Worm (Caenorhabditis elegans): ENCODE results near the gene Y51A2D.13.

Y51A2D.13 gene

ce11 chrV:18613164-18613563 lies 33.6 kb upstream of the Y51A2D.13 start:
- TF ChIP-seq nhr-11 (tag; optimal IDR thresholded peaks at IDR 0.05) (no peak), mdl-1 (tag; optimal IDR thresholded peaks at IDR 0.05) (no peak), unc-39 (tag; optimal IDR thresholded peaks at IDR 0.05) (no peak), lin-11 (tag; optimal IDR thresholded peaks at IDR 0.05) (no peak), nhr-23 (tag; optimal IDR thresholded peaks at IDR 0.05) (no peak), elt-1 (tag; optimal IDR thresholded peaks at IDR 0.05) (no peak), nhr-21 (tag; optimal IDR thresholded peaks at IDR 0.05) (no peak), mbf-1 (tag; optimal IDR thresholded peaks at IDR 0.05) (no peak), F13H6.1 (tag; optimal IDR thresholded peaks at IDR 0.05) (no peak), nhr-237 (tag; optimal IDR thresholded peaks at IDR 0.05) (no peak), peb-1 (tag; optimal IDR thresholded peaks at IDR 0.05) (no peak), nhr-25 (tag; optimal IDR thresholded peaks at IDR 0.05) (no peak)

ce11 chrV:18605510-18605909 lies 25.9 kb upstream of the Y51A2D.13 start:
- TF ChIP-seq aly-2 (tag; optimal IDR thresholded peaks at IDR 0.05), result no peak
- no peak for TF ChIP-seq skn-1 (tag; optimal IDR thresholded peaks at IDR 0.05)
- TF ChIP-seq egl-27 (tag; optimal IDR thresholded peaks at IDR 0.05), result no peak
- no peak for TF ChIP-seq elt-1 (tag; optimal IDR thresholded peaks at IDR 0.05)
- TF ChIP-seq R02D3.7 (tag; optimal IDR thresholded peaks at IDR 0.05), result no peak
- TF ChIP-seq mbf-1 (tag; optimal IDR thresholded peaks at IDR 0.05), result no peak
- TF ChIP-seq nhr-25 (tag; optimal IDR thresholded peaks at IDR 0.05), result no peak
- no peak for TF ChIP-seq mdl-1 (tag; optimal IDR thresholded peaks at IDR 0.05)
- no peak for TF ChIP-seq lsy-2 (tag; optimal IDR thresholded peaks at IDR 0.05)
- TF ChIP-seq unc-39 (tag; optimal IDR thresholded peaks at IDR 0.05), result no peak
- no peak for TF ChIP-seq nhr-129 (tag; optimal IDR thresholded peaks at IDR 0.05)
- TF ChIP-seq zag-1 (tag; optimal IDR thresholded peaks at IDR 0.05), result no peak
- TF ChIP-seq gmeb-1 (tag; optimal IDR thresholded peaks at IDR 0.05), result no peak
- no peak for TF ChIP-seq unc-55 (GFP tag; optimal IDR thresholded peaks at IDR 0.05)
- no peak for TF ChIP-seq lin-13 (GFP tag; optimal IDR thresholded peaks at IDR 0.05)
- no peak for TF ChIP-seq lin-39 (tag; optimal IDR thresholded peaks at IDR 0.05)
- TF ChIP-seq ztf-1 (GFP tag; conservative IDR thresholded peaks at IDR 0.05), result no peak
- TF ChIP-seq sem-4 (tag; optimal IDR thresholded peaks at IDR 0.05), result no peak
- TF ChIP-seq sma-3 (GFP tag; optimal IDR thresholded peaks at IDR 0.05), result no peak

ce11 chrV:18597779-18598178 lies 18.2 kb upstream of the Y51A2D.13 start:
- TF ChIP-seq zag-1 (tag; optimal IDR thresholded peaks at IDR 0.05), result no peak
- TF ChIP-seq lsy-2 (tag; optimal IDR thresholded peaks at IDR 0.05), result no peak
- no peak for TF ChIP-seq unc-39 (tag; optimal IDR thresholded peaks at IDR 0.05)
- TF ChIP-seq ceh-16 (tag; optimal IDR thresholded peaks at IDR 0.05), result no peak
- TF ChIP-seq sma-3 (GFP tag; optimal IDR thresholded peaks at IDR 0.05), result no peak
- no peak for TF ChIP-seq skn-1 (tag; optimal IDR thresholded peaks at IDR 0.05)
- no peak for TF ChIP-seq nhr-21 (tag; optimal IDR thresholded peaks at IDR 0.05)
- no peak for TF ChIP-seq egl-27 (tag; optimal IDR thresholded peaks at IDR 0.05)
- no peak for TF ChIP-seq peb-1 (tag; optimal IDR thresholded peaks at IDR 0.05)
- TF ChIP-seq unc-62 (GFP tag; optimal IDR thresholded peaks at IDR 0.05), result no peak

- TF ChIP-seq nhr-23 (tag; optimal IDR thresholded peaks at IDR 0.05) (no peak), egl-27 (tag; optimal IDR thresholded peaks at IDR 0.05) (no peak), ceh-16 (tag; optimal IDR thresholded peaks at IDR 0.05) (no peak), unc-55 (GFP tag; optimal IDR thresholded peaks at IDR 0.05) (no peak), Y55F3AM.14 (GFP tag; optimal IDR thresholded peaks at IDR 0.05) (no peak), snpc-4 (tag; optimal IDR thresholded peaks at IDR 0.05) (no peak), lin-13 (GFP tag; optimal IDR thresholded peaks at IDR 0.05) (no peak), ceh-82 (tag; optimal IDR thresholded peaks at IDR 0.05) (no peak), aly-2 (tag; optimal IDR thresholded peaks at IDR 0.05) (no peak), mbf-1 (tag; optimal IDR thresholded peaks at IDR 0.05) (no peak), unc-62 (GFP tag; optimal IDR thresholded peaks at IDR 0.05) (no peak), nhr-11 (tag; optimal IDR thresholded peaks at IDR 0.05) (no peak), nhr-25 (tag; optimal IDR thresholded peaks at IDR 0.05) (no peak)
Measured at ce11 chrV:18596240-18596639, 16.7 kb upstream of the Y51A2D.13 start.

- TF ChIP-seq unc-39 (tag; optimal IDR thresholded peaks at IDR 0.05) (no peak), nhr-25 (tag; optimal IDR thresholded peaks at IDR 0.05) (peak; percentile 6)
Measured at ce11 chrV:18592448-18592847, 12.9 kb upstream of the Y51A2D.13 start, which contains the start of gene grdn-1. Gene grdn-1 (plus strand): TSS chrV:18592748.

ce11 chrV:18589585-18589984 lies 10.0 kb upstream of the Y51A2D.13 start:
- TF ChIP-seq nhr-6 (tag; optimal IDR thresholded peaks at IDR 0.05) (no peak), unc-55 (GFP tag; optimal IDR thresholded peaks at IDR 0.05) (no peak), nhr-77 (tag; optimal IDR thresholded peaks at IDR 0.05) (no peak), ceh-82 (tag; optimal IDR thresholded peaks at IDR 0.05) (no peak), blmp-1 (tag; optimal IDR thresholded peaks at IDR 0.05; ENCODE audit: insufficient read depth) (no peak), R02D3.7 (tag; optimal IDR thresholded peaks at IDR 0.05) (no peak), lsy-2 (tag; optimal IDR thresholded peaks at IDR 0.05) (no peak), unc-39 (tag; optimal IDR thresholded peaks at IDR 0.05) (no peak), aly-2 (tag; optimal IDR thresholded peaks at IDR 0.05) (no peak), zag-1 (tag; optimal IDR thresholded peaks at IDR 0.05) (no peak), Y55F3AM.14 (GFP tag; optimal IDR thresholded peaks at IDR 0.05) (no peak)

Data from whole organism, L2 larva.